Worm (Caenorhabditis elegans) whole organism, young adult: ENCODE measurements around the gene daf-42.

Experiments used
- B0336.3 ChIP-seq: fragments of 200-800 bp; sonication (Bioruptor generic); IDR thresholded peaks from 2 replicates; pipeline ENCODE4 v1.3.6; 2022; ENCODE audit warnings: missing genetic modification characterization, missing compliant biosample characterization
- F22D6.2 ChIP-seq: sonication (generic microtip); optimal IDR thresholded peaks from 2 replicates; lab custom pipeline; 2016; ENCODE audit warnings: mild to moderate bottlenecking, missing genetic modification characterization, missing compliant biosample characterization
- F33H1.4 ChIP-seq: fragments of 200-800 bp; sonication (Bioruptor generic); IDR thresholded peaks from 2 replicates; pipeline ENCODE4 v1.3.6; 2022; ENCODE audit warnings: missing genetic modification reagents, missing genetic modification characterization, missing compliant biosample characterization
- F37B4.10 ChIP-seq: fragments of 200-800 bp; sonication (Bioruptor generic); IDR thresholded peaks from 2 replicates; pipeline ENCODE4 v1.3.6; 2022; ENCODE audit warnings: missing genetic modification characterization, missing compliant biosample characterization
- K11D2.4 ChIP-seq: fragments of 200-800 bp; sonication (Bioruptor generic); IDR thresholded peaks from 2 replicates; pipeline ENCODE4 v1.3.6; 2022; ENCODE audit warnings: missing genetic modification reagents, missing genetic modification characterization, missing compliant biosample characterization
- K12H6.12 ChIP-seq: fragments of 200-800 bp; sonication (Bioruptor generic); optimal IDR thresholded peaks from 2 replicates; lab custom pipeline; 2018; ENCODE audit warnings: mild to moderate bottlenecking, missing genetic modification characterization, missing compliant biosample characterization
- T07F8.4 ChIP-seq: sonication (generic microtip); optimal IDR thresholded peaks from 2 replicates; lab custom pipeline; 2016; ENCODE audit warnings: mild to moderate bottlenecking, missing genetic modification characterization, moderate library complexity, missing compliant biosample characterization
- Y53G8AR.9 ChIP-seq: fragments of 200-800 bp; sonication (Bioruptor generic); conservative IDR thresholded peaks from 2 replicates; pipeline ENCODE4 v1.3.6; 2022; ENCODE audit warnings: missing genetic modification reagents, missing genetic modification characterization, missing compliant biosample characterization
- Y56A3A.18 ChIP-seq: fragments of 200-800 bp; sonication (Bioruptor generic); IDR thresholded peaks from 2 replicates; pipeline ENCODE4 v1.3.6; 2022; ENCODE audit warnings: missing genetic modification reagents, missing genetic modification characterization, missing compliant biosample characterization
- akir-1 ChIP-seq: fragments of 200-800 bp; sonication (Bioruptor generic); optimal IDR thresholded peaks from 2 replicates; lab custom pipeline; 2018; ENCODE audit warnings: mild to moderate bottlenecking, missing genetic modification characterization, moderate library complexity, missing compliant biosample characterization
- aptf-3 ChIP-seq: fragments of 200-800 bp; sonication (Bioruptor generic); IDR thresholded peaks from 2 replicates; pipeline ENCODE4 v1.3.6; 2022; ENCODE audit warnings: missing genetic modification characterization, missing compliant biosample characterization
- atf-7 ChIP-seq: sonication (generic microtip); optimal IDR thresholded peaks from 2 replicates; lab custom pipeline; 2017; ENCODE audit warnings: mild to moderate bottlenecking, missing genetic modification characterization, missing compliant biosample characterization
- attf-6 ChIP-seq: fragments of 200-800 bp; sonication (Bioruptor generic); IDR thresholded peaks from 2 replicates; pipeline ENCODE4 v1.3.6; 2022; ENCODE audit warnings: missing genetic modification reagents, missing genetic modification characterization, missing compliant biosample characterization
- bed-1 ChIP-seq: fragments of 200-800 bp; sonication (Bioruptor generic); IDR thresholded peaks from 2 replicates; pipeline ENCODE4 v1.3.6; 2022; ENCODE audit warnings: missing genetic modification reagents, missing genetic modification characterization, missing compliant biosample characterization
- bed-2 ChIP-seq: fragments of 200-800 bp; sonication (Bioruptor generic); IDR thresholded peaks from 2 replicates; pipeline ENCODE4 v1.3.6; 2022; ENCODE audit warnings: missing genetic modification reagents, missing genetic modification characterization, missing compliant biosample characterization
- cebp-2 ChIP-seq: fragments of 200-800 bp; sonication (Bioruptor generic); IDR thresholded peaks from 2 replicates; pipeline ENCODE4 v1.3.6; 2022; ENCODE audit warnings: missing genetic modification characterization, missing compliant biosample characterization
- ceh-58 ChIP-seq: fragments of 200-800 bp; sonication (Bioruptor generic); IDR thresholded peaks from 2 replicates; pipeline ENCODE4 v1.3.6; 2022; ENCODE audit warnings: missing genetic modification characterization, missing compliant biosample characterization
- ceh-79 ChIP-seq: sonication (generic microtip); optimal IDR thresholded peaks from 2 replicates; lab custom pipeline; 2017; ENCODE audit warnings: mild to moderate bottlenecking, missing genetic modification characterization, missing compliant biosample characterization
- ceh-91 ChIP-seq: fragments of 200-800 bp; sonication (Bioruptor generic); IDR thresholded peaks from 2 replicates; pipeline ENCODE4 v1.3.6; 2022; ENCODE audit warnings: missing genetic modification reagents, missing genetic modification characterization, missing compliant biosample characterization
- chd-7 ChIP-seq: sonication (generic microtip); optimal IDR thresholded peaks from 2 replicates; lab custom pipeline; 2016; ENCODE audit warnings: mild to moderate bottlenecking, missing genetic modification characterization, moderate library complexity, missing compliant biosample characterization
- dox-1 ChIP-seq: fragments of 200-800 bp; sonication (Bioruptor generic); IDR thresholded peaks from 2 replicates; pipeline ENCODE4 v1.3.6; 2022; ENCODE audit warnings: missing genetic modification reagents, missing genetic modification characterization, missing compliant biosample characterization
- dpff-1 ChIP-seq: sonication (generic microtip); optimal IDR thresholded peaks from 2 replicates; lab custom pipeline; 2017; ENCODE audit warnings: mild to moderate bottlenecking, missing genetic modification characterization, missing compliant biosample characterization
- egl-18 ChIP-seq: fragments of 200-800 bp; sonication (Bioruptor generic); IDR thresholded peaks from 2 replicates; pipeline ENCODE4 v1.3.6; 2022; ENCODE audit warnings: missing genetic modification reagents, missing genetic modification characterization, missing compliant biosample characterization
- egrh-3 ChIP-seq: fragments of 200-800 bp; sonication (Bioruptor generic); IDR thresholded peaks from 2 replicates; pipeline ENCODE4 v1.3.6; 2022; ENCODE audit warnings: missing genetic modification reagents, missing genetic modification characterization, missing compliant biosample characterization
- gei-17 ChIP-seq: fragments of 200-800 bp; sonication (Bioruptor generic); optimal IDR thresholded peaks from 2 replicates; lab custom pipeline; 2018; ENCODE audit warnings: mild to moderate bottlenecking, missing genetic modification characterization, missing compliant biosample characterization
- hlh-12 ChIP-seq: sonication (generic microtip); optimal IDR thresholded peaks from 2 replicates; lab custom pipeline; 2016; ENCODE audit warnings: missing genetic modification characterization, missing compliant biosample characterization
- hlh-26 ChIP-seq: fragments of 200-800 bp; sonication (Bioruptor generic); conservative IDR thresholded peaks from 2 replicates; pipeline ENCODE4 v1.3.6; 2022; ENCODE audit warnings: missing genetic modification reagents, missing genetic modification characterization, missing compliant biosample characterization
- hmg-20 ChIP-seq: fragments of 200-800 bp; sonication (Bioruptor generic); IDR thresholded peaks from 2 replicates; pipeline ENCODE4 v1.3.6; 2022; ENCODE audit warnings: missing genetic modification reagents, missing genetic modification characterization, missing compliant biosample characterization
- hsf-1 ChIP-seq: fragments of 200-800 bp; sonication (Bioruptor generic); IDR thresholded peaks from 2 replicates; pipeline ENCODE4 v1.3.6; 2022; ENCODE audit warnings: missing genetic modification reagents, missing genetic modification characterization, missing compliant biosample characterization
- let-607 ChIP-seq, 2 experiments: fragments of 200-800 bp in 1 of 2; sonication (Bioruptor generic) in 1 of 2; sonication (generic microtip) in 1 of 2; optimal IDR thresholded peaks; 2 replicates each; lab custom pipeline; 2016 to 2018; ENCODE audit warnings: mild to moderate bottlenecking in 2 of 2, missing compliant biosample characterization in 2 of 2, missing genetic modification characterization in 2 of 2, moderate library complexity in 2 of 2, missing genotype in 1 of 2
- lin-54 ChIP-seq: fragments of 200-800 bp; sonication (Bioruptor generic); optimal IDR thresholded peaks from 2 replicates; lab custom pipeline; 2018; ENCODE audit warnings: mild to moderate bottlenecking, missing genetic modification characterization, missing compliant biosample characterization
- lsy-27 ChIP-seq: sonication (generic microtip); optimal IDR thresholded peaks from 2 replicates; lab custom pipeline; 2017; ENCODE audit warnings: missing genetic modification characterization, mild to moderate bottlenecking, missing compliant biosample characterization, antibody characterized with exemption, missing genotype, borderline replicate concordance; ENCODE audit not compliant: insufficient read depth
- madf-10 ChIP-seq: sonication (generic microtip); optimal IDR thresholded peaks from 2 replicates; lab custom pipeline; 2016; ENCODE audit warnings: mild to moderate bottlenecking, missing genetic modification characterization, missing compliant biosample characterization
- madf-3 ChIP-seq: fragments of 200-800 bp; sonication (Bioruptor generic); IDR thresholded peaks from 2 replicates; pipeline ENCODE4 v1.3.6; 2022; ENCODE audit warnings: missing genetic modification reagents, missing genetic modification characterization, missing compliant biosample characterization
- madf-8 ChIP-seq: fragments of 200-800 bp; sonication (Bioruptor generic); conservative IDR thresholded peaks from 2 replicates; pipeline ENCODE4 v1.3.6; 2022; ENCODE audit warnings: missing genetic modification reagents, missing genetic modification characterization, missing compliant biosample characterization
- mcd-1 ChIP-seq: fragments of 200-800 bp; sonication (Bioruptor generic); IDR thresholded peaks from 2 replicates; pipeline ENCODE4 v1.3.6; 2022; ENCODE audit warnings: missing genetic modification reagents, missing genetic modification characterization, missing compliant biosample characterization
- mes-4 ChIP-seq: sonication (generic microtip); optimal IDR thresholded peaks from 2 replicates; lab custom pipeline; 2016; ENCODE audit warnings: missing genotype, missing genetic modification characterization, missing compliant biosample characterization
- nhr-80 ChIP-seq: sonication (generic microtip); optimal IDR thresholded peaks from 2 replicates; lab custom pipeline; 2016; ENCODE audit warnings: missing genetic modification characterization, missing compliant biosample characterization
- nhr-90 ChIP-seq: sonication (generic microtip); optimal IDR thresholded peaks from 2 replicates; lab custom pipeline; 2016; ENCODE audit warnings: missing genotype, mild to moderate bottlenecking, missing genetic modification characterization, missing compliant biosample characterization
- rec-8 ChIP-seq, 2 experiments: sonication (generic microtip); optimal IDR thresholded peaks; 2 replicates each; lab custom pipeline; 2016; ENCODE audit warnings: mild to moderate bottlenecking in 2 of 2, missing genetic modification characterization in 2 of 2, missing genetic modification reagents in 2 of 2, missing genotype in 2 of 2, missing biosample characterization in 1 of 2, missing compliant biosample characterization in 1 of 2, moderate library complexity in 1 of 2
- sdz-38 ChIP-seq: sonication (generic microtip); optimal IDR thresholded peaks from 2 replicates; lab custom pipeline; 2016; ENCODE audit warnings: missing genotype, missing genetic modification characterization, missing compliant biosample characterization
- sea-2 ChIP-seq: fragments of 200-800 bp; sonication (Bioruptor generic); IDR thresholded peaks from 2 replicates; pipeline ENCODE4 v1.3.6; 2022; ENCODE audit warnings: missing genetic modification characterization, missing compliant biosample characterization
- snpc-1.1 ChIP-seq: sonication (generic microtip); optimal IDR thresholded peaks from 2 replicates; lab custom pipeline; 2017; ENCODE audit warnings: missing genetic modification characterization, mild to moderate bottlenecking, missing compliant biosample characterization, antibody characterized with exemption, moderate library complexity, missing genotype, missing genetic modification reagents; ENCODE audit not compliant: insufficient read depth
- snpc-4 ChIP-seq, 5 experiments: fragments of 150-350 bp in 1 of 5; sonication (generic microtip) in 4 of 5; optimal IDR thresholded peaks; 2 replicates each; lab custom pipeline; 2014 to 2018; ENCODE audit warnings: missing genetic modification characterization in 5 of 5, missing biosample characterization in 3 of 5, antibody characterized with exemption in 2 of 5, mild to moderate bottlenecking in 2 of 5, missing compliant biosample characterization in 2 of 5, missing genotype in 2 of 5, moderate library complexity in 2 of 5, missing genetic modification reagents in 1 of 5
- xnd-1 ChIP-seq: sonication (generic microtip); optimal IDR thresholded peaks from 2 replicates; lab custom pipeline; 2016; ENCODE audit warnings: missing genotype, missing genetic modification reagents, missing genetic modification characterization, missing compliant biosample characterization
- ztf-22 ChIP-seq: fragments of 200-800 bp; sonication (Bioruptor generic); optimal IDR thresholded peaks from 2 replicates; lab custom pipeline; 2018; ENCODE audit warnings: mild to moderate bottlenecking, missing genetic modification characterization, moderate library complexity, missing compliant biosample characterization

daf-42 gene

DNA sequence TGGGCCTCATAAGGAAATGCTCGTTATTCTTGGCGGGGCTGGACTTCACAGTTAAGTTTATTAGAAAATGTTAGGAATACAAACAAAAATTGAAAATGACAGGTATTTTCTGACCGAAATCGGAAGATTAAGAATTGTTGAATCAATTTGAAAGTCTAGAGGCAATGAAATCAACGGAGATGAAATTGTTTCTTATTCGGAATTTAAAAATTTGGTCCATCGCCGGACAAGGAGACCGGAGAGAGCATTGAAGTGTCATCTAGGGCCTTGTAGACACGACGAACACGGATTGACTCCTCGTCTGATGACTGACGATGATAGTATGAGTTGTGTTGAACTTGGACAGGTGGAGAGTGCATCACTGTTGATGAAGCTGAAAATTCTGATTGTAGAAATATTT is 26.0 kb downstream of the daf-42 start:
- TF ChIP-seq egrh-3 (GFP tag; lab: Robert Waterston, UW) (no peak), madf-10 (no peak), gei-17 (GFP tag; lab: Kevin White, UChicago) (no peak), madf-8 (GFP tag; lab: Robert Waterston, UW) (no peak), egl-18 (no peak), mes-4 (no peak), nhr-80 (no peak), T07F8.4 (tag; lab: Kevin White, UChicago) (no peak), B0336.3 (GFP tag; lab: Robert Waterston, UW) (no peak), xnd-1 (tag; lab: Kevin White, UChicago) (no peak)
- TF ChIP-seq, all 124 proteins: peak for 0

DNA sequence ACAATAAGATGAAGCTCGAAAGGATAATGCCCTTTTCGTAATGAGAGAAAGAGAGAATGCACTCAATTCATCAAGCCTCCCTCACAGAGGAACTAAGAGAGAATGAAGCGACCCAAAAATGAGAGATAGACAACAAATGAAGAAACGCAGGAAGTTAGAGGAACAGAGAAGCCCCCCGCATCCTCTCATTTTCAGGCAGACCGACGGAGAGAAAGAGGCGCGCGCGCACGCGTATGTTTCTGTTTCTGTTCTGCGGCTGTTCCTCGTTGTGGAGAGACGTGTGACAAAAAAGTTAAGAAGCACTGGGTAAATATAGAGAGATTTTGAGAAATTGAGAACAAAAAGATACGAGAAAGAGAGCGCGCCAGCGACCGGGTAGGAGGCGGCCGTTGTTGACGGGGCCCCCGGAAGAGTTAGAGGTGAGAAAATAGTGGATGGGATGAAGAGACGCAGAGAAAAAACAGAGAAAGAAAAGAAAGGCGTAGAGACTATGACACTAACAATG is 26.7 kb downstream of the daf-42 start:
- TF ChIP-seq snpc-1.1 (tag; lab: Kevin White, UChicago) (no peak), sdz-38 (tag; lab: Kevin White, UChicago) (no peak), Y56A3A.18 (no peak), hlh-12 (no peak), lsy-27 (tag; lab: Kevin White, UChicago) (no peak), bed-2 (GFP tag; lab: Robert Waterston, UW) (no peak), snpc-4 (GFP tag; optimal IDR thresholded peaks at IDR 0.05; lab: Kevin White, UChicago) (peak; percentile 5), snpc-4 (tag; optimal IDR thresholded peaks at IDR 0.05; lab: Kevin White, UChicago) (peak in 3 of 4 experiments; percentile 44 to 77 (median 66)), sea-2 (GFP tag; lab: Robert Waterston, UW) (no peak), F22D6.2 (tag; lab: Kevin White, UChicago) (peak; percentile 29), T07F8.4 (tag; lab: Kevin White, UChicago) (no peak), ceh-91 (GFP tag; lab: Robert Waterston, UW) (no peak), ceh-79 (no peak), cebp-2 (GFP tag; lab: Robert Waterston, UW) (no peak), F33H1.4 (GFP tag; lab: Robert Waterston, UW) (peak; percentile 37; the same call in 1 of the 2 replicates), xnd-1 (tag; lab: Kevin White, UChicago) (no peak), bed-1 (GFP tag; lab: Robert Waterston, UW) (no peak), let-607 (tag; optimal IDR thresholded peaks at IDR 0.05; lab: Kevin White, UChicago) (peak in 1 of 2 experiments; percentile 6), rec-8 (tag; optimal IDR thresholded peaks at IDR 0.05; lab: Kevin White, UChicago) (no peak), lin-54 (GFP tag; lab: Kevin White, UChicago) (peak; percentile 4), chd-7 (tag; lab: Kevin White, UChicago) (peak; percentile 71), ztf-22 (GFP tag; lab: Kevin White, UChicago) (no peak), mcd-1 (GFP tag; lab: Robert Waterston, UW) (peak; percentile 70), dpff-1 (tag; lab: Kevin White, UChicago) (no peak), attf-6 (GFP tag; lab: Robert Waterston, UW) (no peak), K11D2.4 (GFP tag; lab: Robert Waterston, UW) (no peak), Y53G8AR.9 (GFP tag; lab: Robert Waterston, UW) (no peak), atf-7 (peak; percentile 27), hlh-26 (GFP tag; lab: Robert Waterston, UW) (no peak), nhr-90 (tag; lab: Kevin White, UChicago) (peak; percentile 19), dox-1 (GFP tag; lab: Robert Waterston, UW) (peak; percentile 91), aptf-3 (no peak), hsf-1 (GFP tag; lab: Robert Waterston, UW) (no peak), egrh-3 (GFP tag; lab: Robert Waterston, UW) (peak; percentile 66), madf-3 (GFP tag; lab: Robert Waterston, UW) (no peak), hmg-20 (GFP tag; lab: Robert Waterston, UW) (no peak), ceh-58 (GFP tag; lab: Robert Waterston, UW) (no peak), akir-1 (GFP tag; lab: Kevin White, UChicago) (no peak), K12H6.12 (tag; lab: Kevin White, UChicago) (peak; percentile 92), F37B4.10 (GFP tag; lab: Robert Waterston, UW) (no peak)
